Fruit fly (Drosophila melanogaster) whole organism, embryonic: ENCODE data around the gene Patr-1.

Source experiments
- BtbVII ChIP-seq: fragments of 200-800 bp; sonication (Bioruptor generic); optimal IDR thresholded peaks from 3 replicates; lab custom pipeline; 2017; ENCODE audit warnings: missing biosample characterization, mild to moderate bottlenecking, missing genetic modification characterization
- CG10209 ChIP-seq: fragments of 200-800 bp; sonication (Bioruptor generic); optimal IDR thresholded peaks from 3 replicates; lab custom pipeline; 2017; ENCODE audit warnings: missing biosample characterization, mild to moderate bottlenecking, missing genetic modification characterization, missing genetic modification reagents
- CG10431 ChIP-seq: fragments of 200-800 bp; sonication (Bioruptor generic); optimal IDR thresholded peaks from 3 replicates; lab custom pipeline; 2018; ENCODE audit warnings: missing biosample characterization, mild to moderate bottlenecking, missing genetic modification characterization
- CG12769 ChIP-seq: fragments of 200-800 bp; sonication (Bioruptor generic); optimal IDR thresholded peaks from 2 replicates; lab custom pipeline; 2019; ENCODE audit warnings: missing biosample characterization, mild to moderate bottlenecking, missing genetic modification characterization, moderate library complexity
- CG13287 ChIP-seq: fragments of 200-800 bp; sonication (Bioruptor generic); IDR thresholded peaks from 2 replicates; pipeline ENCODE4 v1.3.6; 2022; ENCODE audit warnings: missing biosample characterization, missing genetic modification characterization; ENCODE audit not compliant: partially characterized antibody
- CG14441 ChIP-seq: fragments of 200-800 bp; sonication (Bioruptor generic); IDR thresholded peaks from 2 replicates; pipeline ENCODE4 v1.3.6; 2022; ENCODE audit warnings: missing biosample characterization, missing genetic modification characterization
- CG14710 ChIP-seq: fragments of 200-800 bp; sonication (Bioruptor generic); optimal IDR thresholded peaks from 3 replicates; lab custom pipeline; 2019; ENCODE audit warnings: missing biosample characterization, mild to moderate bottlenecking, missing genetic modification characterization, moderate library complexity
- CG15073 ChIP-seq: fragments of 200-800 bp; sonication (Bioruptor generic); optimal IDR thresholded peaks from 2 replicates; lab custom pipeline; 2016; ENCODE audit warnings: missing biosample characterization, missing genetic modification characterization
- CG15479 ChIP-seq: fragments of 200-800 bp; sonication (Bioruptor generic); optimal IDR thresholded peaks from 3 replicates; lab custom pipeline; 2019; ENCODE audit warnings: missing biosample characterization, mild to moderate bottlenecking, missing genetic modification characterization, moderate library complexity
- CG1792 ChIP-seq: fragments of 200-800 bp; sonication (Bioruptor generic); optimal IDR thresholded peaks from 2 replicates; lab custom pipeline; 2016; ENCODE audit warnings: missing biosample characterization, missing genetic modification characterization
- CG2199 ChIP-seq: fragments of 200-800 bp; sonication (Bioruptor generic); IDR thresholded peaks from 3 replicates; pipeline ENCODE4 v1.3.6; 2022; ENCODE audit warnings: missing biosample characterization, missing genetic modification characterization
- CG2875 ChIP-seq: fragments of 200-800 bp; sonication (Bioruptor generic); optimal IDR thresholded peaks from 2 replicates; lab custom pipeline; 2017; ENCODE audit warnings: missing biosample characterization, mild to moderate bottlenecking, missing genetic modification characterization, missing genetic modification reagents
- CG5180 ChIP-seq: fragments of 200-800 bp; sonication (Bioruptor generic); optimal IDR thresholded peaks from 3 replicates; lab custom pipeline; 2017; ENCODE audit warnings: missing biosample characterization, missing genetic modification characterization, mild to moderate bottlenecking, moderate library complexity, missing genetic modification reagents
- CG5953 ChIP-seq: fragments of 200-800 bp; sonication (Bioruptor generic); IDR thresholded peaks from 2 replicates; pipeline ENCODE4 v1.3.6; 2022; ENCODE audit warnings: missing biosample characterization, missing genetic modification characterization
- CG6175 ChIP-seq: fragments of 200-800 bp; sonication (Bioruptor generic); IDR thresholded peaks from 3 replicates; pipeline ENCODE4 v1.3.6; 2022; ENCODE audit warnings: missing biosample characterization, missing genetic modification characterization
- CG7372 ChIP-seq: fragments of 200-800 bp; sonication (Bioruptor generic); IDR thresholded peaks from 2 replicates; pipeline ENCODE4 v1.3.6; 2022; ENCODE audit warnings: missing biosample characterization, missing genetic modification characterization
- CG8924 ChIP-seq: fragments of 200-800 bp; optimal IDR thresholded peaks from 3 replicates; lab custom pipeline; 2019; ENCODE audit warnings: missing biosample characterization, mild to moderate bottlenecking, missing genetic modification characterization, moderate library complexity
- CoRest ChIP-seq: fragments of 200-800 bp; sonication (Bioruptor generic); optimal IDR thresholded peaks from 3 replicates; lab custom pipeline; 2018; ENCODE audit warnings: missing biosample characterization, mild to moderate bottlenecking, missing genetic modification characterization, moderate library complexity
- Dfd ChIP-seq, 2 experiments: fragments of >200 bp; optimal IDR thresholded peaks; 2 replicates each; lab custom pipeline; 2017; ENCODE audit warnings: missing biosample characterization in 2 of 2, missing genetic modification characterization in 2 of 2
- Drgx ChIP-seq: fragments of 200-800 bp; sonication (Bioruptor generic); IDR thresholded peaks from 2 replicates; pipeline ENCODE4 v1.3.6; 2022; ENCODE audit warnings: missing biosample characterization, missing genetic modification characterization
- E2f1 ChIP-seq: fragments of 200-800 bp; sonication (Bioruptor generic); IDR thresholded peaks from 2 replicates; pipeline ENCODE4 v1.3.6; 2022; ENCODE audit warnings: missing biosample characterization, missing genetic modification characterization
- Ets65A ChIP-seq: fragments of 200-800 bp; sonication (Bioruptor generic); peaks from one replicate; lab custom pipeline; 2016; ENCODE audit warnings: missing biosample characterization, missing genetic modification characterization
- Fer2 ChIP-seq: fragments of 200-800 bp; sonication (Bioruptor generic); optimal IDR thresholded peaks from 2 replicates; lab custom pipeline; 2018; ENCODE audit warnings: missing biosample characterization, mild to moderate bottlenecking, missing genetic modification characterization, moderate library complexity
- HmgD ChIP-seq: fragments of 200-800 bp; sonication (Bioruptor generic); optimal IDR thresholded peaks from 3 replicates; lab custom pipeline; 2016; ENCODE audit warnings: missing biosample characterization, missing genetic modification characterization
- Jarid2 ChIP-seq: fragments of 200-800 bp; sonication (Bioruptor generic); optimal IDR thresholded peaks from 3 replicates; lab custom pipeline; 2017; ENCODE audit warnings: mild to moderate bottlenecking, missing biosample characterization, missing genetic modification reagents, missing genetic modification characterization
- Med ChIP-seq: fragments of 200-800 bp; sonication (Bioruptor generic); peaks from one replicate; lab custom pipeline; 2016; ENCODE audit warnings: missing biosample characterization, missing genetic modification characterization, mild to moderate bottlenecking, inconsistent platforms, moderate library complexity
- PHDP ChIP-seq: fragments of 200-800 bp; sonication (Bioruptor generic); optimal IDR thresholded peaks from 3 replicates; lab custom pipeline; 2018; ENCODE audit warnings: missing biosample characterization, mild to moderate bottlenecking, missing genetic modification characterization, moderate library complexity
- Rfx ChIP-seq: fragments of 200-800 bp; sonication (Bioruptor generic); IDR thresholded peaks from 2 replicates; pipeline ENCODE4 v1.3.6; 2022; ENCODE audit warnings: missing biosample characterization, missing genetic modification characterization
- Spps ChIP-seq: fragments of 200-800 bp; sonication (Bioruptor generic); optimal IDR thresholded peaks from 2 replicates; lab custom pipeline; 2018; ENCODE audit warnings: missing biosample characterization, mild to moderate bottlenecking, missing genetic modification characterization
- ab ChIP-seq: fragments of 200-800 bp; sonication (Bioruptor generic); optimal IDR thresholded peaks from 2 replicates; lab custom pipeline; 2016; ENCODE audit warnings: missing biosample characterization, missing genetic modification characterization
- amos ChIP-seq: fragments of 200-800 bp; sonication (Bioruptor generic); IDR thresholded peaks from 2 replicates; pipeline ENCODE4 v1.3.6; 2022; ENCODE audit warnings: missing biosample characterization, missing genetic modification characterization; ENCODE audit not compliant: partially characterized antibody
- aop ChIP-seq: fragments of 200-800 bp; sonication (Bioruptor generic); IDR thresholded peaks from 2 replicates; pipeline ENCODE4 v1.3.6; 2022; ENCODE audit warnings: missing biosample characterization, missing genetic modification characterization
- ap ChIP-seq: fragments of 200-800 bp; sonication (Bioruptor generic); IDR thresholded peaks from 2 replicates; pipeline ENCODE4 v1.3.6; 2022; ENCODE audit warnings: missing biosample characterization, missing genetic modification characterization
- corto ChIP-seq: fragments of 200-800 bp; sonication (Bioruptor generic); optimal IDR thresholded peaks from 2 replicates; lab custom pipeline; 2016; ENCODE audit warnings: missing biosample characterization, mild to moderate bottlenecking, missing genetic modification characterization, moderate library complexity
- crc ChIP-seq: fragments of 200-800 bp; sonication (Bioruptor generic); optimal IDR thresholded peaks from 2 replicates; lab custom pipeline; 2016; ENCODE audit warnings: missing biosample characterization, missing genetic modification characterization
- da ChIP-seq: fragments of 200-800 bp; sonication (Bioruptor generic); optimal IDR thresholded peaks from 2 replicates; lab custom pipeline; 2016; ENCODE audit warnings: missing biosample characterization, missing genetic modification characterization
- fd102C ChIP-seq: fragments of 200-800 bp; sonication (Bioruptor generic); optimal IDR thresholded peaks from 2 replicates; lab custom pipeline; 2018; ENCODE audit warnings: missing biosample characterization, mild to moderate bottlenecking, missing genetic modification characterization, moderate library complexity
- ftz-f1 ChIP-seq: fragments of 200-800 bp; sonication (Bioruptor generic); optimal IDR thresholded peaks from 2 replicates; lab custom pipeline; 2016; ENCODE audit warnings: missing biosample characterization, missing genetic modification characterization
- fu2 ChIP-seq: fragments of 200-800 bp; sonication (Bioruptor generic); optimal IDR thresholded peaks from 2 replicates; lab custom pipeline; 2016; ENCODE audit warnings: missing biosample characterization, missing genetic modification characterization
- grn ChIP-seq: fragments of 200-800 bp; sonication (Bioruptor generic); optimal IDR thresholded peaks from 3 replicates; lab custom pipeline; 2017; ENCODE audit warnings: missing biosample characterization, missing genetic modification characterization
- jigr1 ChIP-seq: fragments of 200-800 bp; sonication (Bioruptor generic); IDR thresholded peaks from 3 replicates; pipeline ENCODE4 v1.3.6; 2022; ENCODE audit warnings: missing biosample characterization, missing genetic modification characterization
- nerfin-1 ChIP-seq: fragments of 200-800 bp; sonication (Bioruptor generic); optimal IDR thresholded peaks from 3 replicates; lab custom pipeline; 2019; ENCODE audit warnings: missing biosample characterization, mild to moderate bottlenecking, missing genetic modification characterization, moderate library complexity
- pita ChIP-seq: fragments of 200-800 bp; sonication (Bioruptor generic); optimal IDR thresholded peaks from 2 replicates; lab custom pipeline; 2017; ENCODE audit warnings: missing biosample characterization, mild to moderate bottlenecking, missing genetic modification characterization
- sc ChIP-seq, 3 experiments: fragments of >200 bp in 2 of 3; fragments of 200-800 bp in 1 of 3; sonication (Bioruptor generic) in 1 of 3; optimal IDR thresholded peaks; 2 replicates in 2 of 3; 3 replicates in 1 of 3; lab custom pipeline; 2017; ENCODE audit warnings: mild to moderate bottlenecking in 1 of 3, missing biosample characterization in 1 of 3, missing genetic modification characterization in 1 of 3, missing genetic modification reagents in 1 of 3
- sd ChIP-seq: fragments of 200-800 bp; sonication (Bioruptor generic); optimal IDR thresholded peaks from 3 replicates; lab custom pipeline; 2018; ENCODE audit warnings: missing biosample characterization, mild to moderate bottlenecking, missing genetic modification characterization, moderate library complexity
- so ChIP-seq: fragments of 200-800 bp; sonication (Bioruptor generic); IDR thresholded peaks from 3 replicates; pipeline ENCODE4 v1.3.6; 2022; ENCODE audit warnings: missing biosample characterization, missing genetic modification characterization
- tll ChIP-seq, 2 experiments: fragments of 200-800 bp in 1 of 2; fragments of >200 bp in 1 of 2; sonication (Bioruptor generic) in 1 of 2; optimal IDR thresholded peaks; 2 replicates each; lab custom pipeline; 2017 to 2019; ENCODE audit warnings: missing biosample characterization in 2 of 2, missing genetic modification characterization in 2 of 2, mild to moderate bottlenecking in 1 of 2, moderate library complexity in 1 of 2
- vfl ChIP-seq: fragments of 200-800 bp; sonication (Bioruptor generic); optimal IDR thresholded peaks from 2 replicates; lab custom pipeline; 2016; ENCODE audit warnings: missing biosample characterization, missing genetic modification characterization

The Patr-1 gene

dm6 chr3R:17081359-17081935 is 38.1 kb downstream of the Patr-1 start (continued):
- TF ChIP-seq BtbVII (GFP tag; lab: Kevin White, UChicago) (no peak), nerfin-1 (tag; lab: Kevin White, UChicago) (peak; percentile 4), Drgx (GFP tag; lab: Robert Waterston, UW) (peak; percentile 84), CG2199 (GFP tag; lab: Robert Waterston, UW) (no peak), CG5953 (no peak), PHDP (tag; lab: Kevin White, UChicago) (peak; percentile 12), CG15479 (peak; percentile 79), CoRest (tag; lab: Kevin White, UChicago) (peak; percentile 30), CG14710 (tag; lab: Kevin White, UChicago) (peak; percentile 14)

dm6 chr3R:17082471-17082870 is 39.1 kb downstream of the Patr-1 start:
- TF ChIP-seq Jarid2 (GFP tag; lab: Kevin White, UChicago) (no peak), Med (GFP tag; lab: Kevin White, UChicago) (peak; percentile 3), CG7372 (GFP tag; lab: Robert Waterston, UW) (no peak), CG10431 (GFP tag; lab: Kevin White, UChicago) (no peak), aop (GFP tag; lab: Robert Waterston, UW) (no peak), da (GFP tag; lab: Kevin White, UChicago) (no peak), CG12769 (tag; lab: Kevin White, UChicago) (no peak), crc (GFP tag; lab: Kevin White, UChicago) (no peak), ab (GFP tag; lab: Kevin White, UChicago) (no peak), CG8924 (tag; lab: Kevin White, UChicago) (no peak), ftz-f1 (GFP tag; lab: Kevin White, UChicago) (no peak), sc (optimal IDR thresholded peaks at IDR 0.05; lab: Kevin White, UChicago) (no peak), sc (GFP tag; optimal IDR thresholded peaks at IDR 0.05; lab: Kevin White, UChicago) (no peak), vfl (GFP tag; lab: Kevin White, UChicago) (no peak), Fer2 (no peak), Ets65A (GFP tag; lab: Kevin White, UChicago) (peak; percentile 48), Spps (tag; lab: Kevin White, UChicago) (no peak), E2f1 (no peak), sd (tag; lab: Kevin White, UChicago) (peak; percentile 72), HmgD (GFP tag; lab: Kevin White, UChicago) (no peak), fu2 (GFP tag; lab: Kevin White, UChicago) (no peak), jigr1 (GFP tag; lab: Robert Waterston, UW) (no peak), CG14441 (GFP tag; lab: Robert Waterston, UW) (no peak), CG15073 (GFP tag; lab: Kevin White, UChicago) (no peak), CG1792 (GFP tag; lab: Kevin White, UChicago) (no peak), pita (GFP tag; lab: Kevin White, UChicago) (no peak), corto (GFP tag; lab: Kevin White, UChicago) (no peak), Dfd (GFP tag; optimal IDR thresholded peaks at IDR 0.05; lab: Kevin White, UChicago) (no peak), CG6175 (GFP tag; lab: Robert Waterston, UW) (no peak), ap (GFP tag; lab: Robert Waterston, UW) (no peak), fd102C (GFP tag; lab: Kevin White, UChicago) (no peak), CG2875 (GFP tag; lab: Kevin White, UChicago) (no peak), so (GFP tag; lab: Robert Waterston, UW) (peak; percentile 33; the same call in 1 of the 3 replicates), CG13287 (GFP tag; lab: Robert Waterston, UW) (no peak), Rfx (GFP tag; lab: Robert Waterston, UW) (no peak), grn (GFP tag; lab: Kevin White, UChicago) (no peak), tll (GFP tag; optimal IDR thresholded peaks at IDR 0.05; lab: Kevin White, UChicago) (peak in 1 of 2 experiments; percentile 69), amos (GFP tag; lab: Robert Waterston, UW) (no peak), CG5180 (GFP tag; lab: Kevin White, UChicago) (no peak), CG10209 (GFP tag; lab: Kevin White, UChicago) (no peak), nerfin-1 (tag; lab: Kevin White, UChicago) (peak; percentile 34), CG15479 (peak; percentile 80)
